Worm (Caenorhabditis elegans) whole organism, midembryonic: ENCODE data around the gene ttr-18.

ENCODE experiments used
- T22C8.4 ChIP-seq: fragments of 200-800 bp; sonication (Bioruptor generic); IDR thresholded peaks from 2 replicates; pipeline ENCODE4 v1.3.6; 2022; ENCODE audit warnings: missing genetic modification characterization, missing compliant biosample characterization
- cog-1 ChIP-seq: sonication (generic microtip); optimal IDR thresholded peaks from 2 replicates; lab custom pipeline; 2016; ENCODE audit warnings: missing genetic modification characterization, missing compliant biosample characterization
- flt-1 ChIP-seq: fragments of 200-800 bp; sonication (Bioruptor generic); IDR thresholded peaks from 2 replicates; pipeline ENCODE4 v1.3.6; 2022; ENCODE audit warnings: missing genetic modification characterization, missing compliant biosample characterization
- klf-2 ChIP-seq: fragments of 200-800 bp; sonication (Bioruptor generic); conservative IDR thresholded peaks from 2 replicates; pipeline ENCODE4 v1.3.6; 2022; ENCODE audit warnings: missing genetic modification reagents, missing genetic modification characterization, missing compliant biosample characterization
- med-1 ChIP-seq: sonication (generic microtip); optimal IDR thresholded peaks from 2 replicates; lab custom pipeline; 2017; ENCODE audit warnings: missing genetic modification characterization, mild to moderate bottlenecking, missing compliant biosample characterization, antibody characterized with exemption, missing genetic modification reagents; ENCODE audit not compliant: insufficient read depth
- ref-1 ChIP-seq: fragments of 200-800 bp; sonication (Bioruptor generic); conservative IDR thresholded peaks from 2 replicates; pipeline ENCODE4 v1.3.6; 2022; ENCODE audit warnings: missing genetic modification reagents, missing genetic modification characterization, missing compliant biosample characterization
- tab-1 ChIP-seq: fragments of 200-800 bp; sonication (Bioruptor generic); IDR thresholded peaks from 2 replicates; pipeline ENCODE4 v1.3.6; 2022; ENCODE audit warnings: missing genetic modification characterization, missing compliant biosample characterization
- ztf-23 ChIP-seq: fragments of 200-800 bp; sonication (Bioruptor generic); IDR thresholded peaks from 2 replicates; pipeline ENCODE4 v1.3.6; 2022; ENCODE audit warnings: missing genetic modification reagents, missing genetic modification characterization, missing compliant biosample characterization
- ztf-29 ChIP-seq: fragments of 200-800 bp; sonication (Bioruptor generic); IDR thresholded peaks from 2 replicates; pipeline ENCODE4 v1.3.6; 2022; ENCODE audit warnings: missing genetic modification reagents, missing genetic modification characterization, missing compliant biosample characterization

DNA sequence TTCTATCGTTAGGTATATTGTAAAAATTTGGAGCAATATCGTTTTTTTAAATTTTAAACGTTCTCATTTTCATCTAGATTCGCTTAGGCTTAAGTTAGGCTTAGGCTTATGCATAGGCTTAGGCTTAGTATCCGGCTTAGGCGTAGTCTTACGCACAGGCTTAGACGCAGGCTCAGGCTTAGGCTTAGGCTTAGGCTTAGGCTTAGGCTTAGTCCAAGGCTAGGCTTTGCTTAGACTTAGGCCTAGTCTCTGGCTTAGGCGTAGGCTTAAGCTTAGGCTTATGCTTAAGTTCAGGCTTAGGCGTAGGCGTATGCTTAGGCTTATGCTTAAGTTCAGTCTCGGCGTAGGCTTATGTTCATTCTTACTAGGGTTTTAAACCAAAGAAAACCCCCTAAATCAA, 17.2 kb upstream of the ttr-18 start:
- no peak for TF ChIP-seq T22C8.4 (GFP tag; lab: Robert Waterston, UW)
- no peak for TF ChIP-seq ref-1 (GFP tag; lab: Robert Waterston, UW)
- no peak for TF ChIP-seq tab-1 (GFP tag; lab: Robert Waterston, UW)
- no peak for TF ChIP-seq klf-2
- TF ChIP-seq flt-1 (GFP tag; lab: Robert Waterston, UW), result no peak
- no peak for TF ChIP-seq med-1 (GFP tag; lab: Kevin White, UChicago)
- no peak for TF ChIP-seq ztf-23 (GFP tag; lab: Robert Waterston, UW)
- TF ChIP-seq ztf-29, result peak; percentile 67; the same call in 1 of the 2 replicates
- TF ChIP-seq cog-1 (tag; lab: Kevin White, UChicago), result no peak
